Fruit fly (Drosophila melanogaster) whole organism, embryonic: ENCODE results near the gene CG11980.

Experiments used
- ATbp ChIP-seq: fragments of 200-800 bp; sonication (Bioruptor generic); optimal IDR thresholded peaks from 2 replicates; lab custom pipeline; 2017; ENCODE audit warnings: missing biosample characterization, mild to moderate bottlenecking, missing genetic modification characterization, missing genetic modification reagents
- Awh ChIP-seq: fragments of 200-800 bp; sonication (Bioruptor generic); IDR thresholded peaks from 2 replicates; pipeline ENCODE4, ENCODE4 v1.3.6; 2022; ENCODE audit warnings: missing biosample characterization, missing genetic modification characterization
- B-H2 ChIP-seq: fragments of 200-800 bp; sonication (Bioruptor generic); optimal IDR thresholded peaks from 2 replicates; lab custom pipeline; 2018; ENCODE audit warnings: missing biosample characterization, mild to moderate bottlenecking, missing genetic modification characterization
- Blimp-1 ChIP-seq: fragments of 200-800 bp; sonication (Bioruptor generic); optimal IDR thresholded peaks from 3 replicates; lab custom pipeline; 2018; ENCODE audit warnings: missing biosample characterization, missing genetic modification characterization, mild to moderate bottlenecking, moderate library complexity, missing genetic modification reagents
- Bteb2 ChIP-seq: fragments of 200-800 bp; sonication (Bioruptor generic); optimal IDR thresholded peaks from 2 replicates; lab custom pipeline; 2016; ENCODE audit warnings: missing biosample characterization, missing genetic modification characterization
- CG10462 ChIP-seq: fragments of 200-800 bp; sonication (Bioruptor generic); optimal IDR thresholded peaks from 2 replicates; lab custom pipeline; 2016; ENCODE audit warnings: missing biosample characterization, missing genetic modification characterization
- CG11093 ChIP-seq: fragments of 200-800 bp; sonication (Bioruptor generic); IDR thresholded peaks from 3 replicates; pipeline ENCODE4 v1.3.6; 2022; ENCODE audit warnings: missing biosample characterization, missing genetic modification characterization
- CG14710 ChIP-seq: fragments of 200-800 bp; sonication (Bioruptor generic); optimal IDR thresholded peaks from 3 replicates; lab custom pipeline; 2019; ENCODE audit warnings: missing biosample characterization, mild to moderate bottlenecking, missing genetic modification characterization, moderate library complexity
- CG15514 ChIP-seq: fragments of 200-800 bp; sonication (Bioruptor generic); optimal IDR thresholded peaks from 3 replicates; lab custom pipeline; 2017; ENCODE audit warnings: missing biosample characterization, missing genetic modification characterization, mild to moderate bottlenecking, moderate library complexity, missing genetic modification reagents
- CG3847 ChIP-seq: fragments of 200-800 bp; sonication (Bioruptor generic); IDR thresholded peaks from 2 replicates; pipeline ENCODE4 v1.3.6; 2022; ENCODE audit warnings: missing biosample characterization, missing genetic modification characterization
- CG42726 ChIP-seq: fragments of 200-800 bp; sonication (Bioruptor generic); IDR thresholded peaks from 2 replicates; pipeline ENCODE4 v1.3.6; 2022; ENCODE audit warnings: missing biosample characterization, missing genetic modification characterization; ENCODE audit not compliant: partially characterized antibody
- CG4820 ChIP-seq: fragments of 200-800 bp; sonication (Bioruptor generic); optimal IDR thresholded peaks from 3 replicates; lab custom pipeline; 2016; ENCODE audit warnings: missing biosample characterization, missing genetic modification characterization
- CG5245 ChIP-seq: fragments of 200-800 bp; sonication (Bioruptor generic); optimal IDR thresholded peaks from 3 replicates; lab custom pipeline; 2016; ENCODE audit warnings: missing biosample characterization, missing genetic modification characterization
- CG6254 ChIP-seq: fragments of 200-800 bp; sonication (Bioruptor generic); optimal IDR thresholded peaks from 3 replicates; lab custom pipeline; 2017; ENCODE audit warnings: mild to moderate bottlenecking, missing biosample characterization, missing genetic modification reagents, missing genetic modification characterization
- CG8359 ChIP-seq: fragments of 200-800 bp; sonication (Bioruptor generic); optimal IDR thresholded peaks from 2 replicates; lab custom pipeline; 2017; ENCODE audit warnings: missing biosample characterization, mild to moderate bottlenecking, missing genetic modification characterization, borderline replicate concordance
- CG8765 ChIP-seq: fragments of 200-800 bp; sonication (Bioruptor generic); IDR thresholded peaks from 2 replicates; pipeline ENCODE4 v1.3.6; 2022; ENCODE audit warnings: missing biosample characterization, missing genetic modification characterization
- CHES-1-like ChIP-seq: fragments of 200-800 bp; sonication (Bioruptor generic); optimal IDR thresholded peaks from 2 replicates; lab custom pipeline; 2016; ENCODE audit warnings: missing biosample characterization, missing genetic modification characterization
- CoRest ChIP-seq: fragments of 200-800 bp; sonication (Bioruptor generic); optimal IDR thresholded peaks from 3 replicates; lab custom pipeline; 2018; ENCODE audit warnings: missing biosample characterization, mild to moderate bottlenecking, missing genetic modification characterization, moderate library complexity
- Dp ChIP-seq: fragments of 200-800 bp; sonication (Bioruptor generic); optimal IDR thresholded peaks from 2 replicates; lab custom pipeline; 2018; ENCODE audit warnings: missing biosample characterization, mild to moderate bottlenecking, missing genetic modification characterization, moderate library complexity
- ERR ChIP-seq: fragments of 200-800 bp; sonication (Bioruptor generic); optimal IDR thresholded peaks from 2 replicates; lab custom pipeline; 2016; ENCODE audit warnings: missing biosample characterization, missing genetic modification characterization
- H15 ChIP-seq: fragments of 200-800 bp; sonication (Bioruptor generic); IDR thresholded peaks from 3 replicates; pipeline ENCODE4 v1.3.6; 2022; ENCODE audit warnings: missing biosample characterization, missing genetic modification characterization
- Lhr ChIP-seq: fragments of 200-800 bp; sonication (Bioruptor generic); optimal IDR thresholded peaks from 3 replicates; lab custom pipeline; 2017; ENCODE audit warnings: mild to moderate bottlenecking, missing biosample characterization, missing genetic modification reagents, missing genetic modification characterization
- Med ChIP-seq: fragments of 200-800 bp; sonication (Bioruptor generic); peaks from one replicate; lab custom pipeline; 2016; ENCODE audit warnings: missing biosample characterization, missing genetic modification characterization, mild to moderate bottlenecking, inconsistent platforms, moderate library complexity
- Mes4 ChIP-seq: fragments of 200-800 bp; sonication (Bioruptor generic); optimal IDR thresholded peaks from 2 replicates; lab custom pipeline; 2016; ENCODE audit warnings: missing biosample characterization, missing genetic modification characterization
- NC2α ChIP-seq: fragments of 200-800 bp; sonication (Bioruptor generic); optimal IDR thresholded peaks from 2 replicates; lab custom pipeline; 2016; ENCODE audit warnings: missing biosample characterization, missing genetic modification characterization
- Nf-YB ChIP-seq: fragments of 200-800 bp; sonication (Bioruptor generic); optimal IDR thresholded peaks from 3 replicates; lab custom pipeline; 2019; ENCODE audit warnings: missing biosample characterization, mild to moderate bottlenecking, missing genetic modification characterization, moderate library complexity
- Oaz ChIP-seq: fragments of 200-800 bp; sonication (Bioruptor generic); IDR thresholded peaks from 2 replicates; pipeline ENCODE4 v1.3.6; 2022; ENCODE audit warnings: missing biosample characterization, missing genetic modification characterization
- Ravus ChIP-seq: fragments of 200-800 bp; sonication (Bioruptor generic); IDR thresholded peaks from 2 replicates; pipeline ENCODE4 v1.3.6; 2022; ENCODE audit warnings: missing biosample characterization, missing genetic modification characterization
- Sin3A ChIP-seq: fragments of >200 bp; optimal IDR thresholded peaks from 2 replicates; lab custom pipeline; 2018
- Sox100B ChIP-seq: fragments of 200-800 bp; sonication (Bioruptor generic); optimal IDR thresholded peaks from 3 replicates; lab custom pipeline; 2018; ENCODE audit warnings: missing biosample characterization, mild to moderate bottlenecking, missing genetic modification characterization
- Sry-δ ChIP-seq: fragments of 200-800 bp; sonication (Bioruptor generic); optimal IDR thresholded peaks from 2 replicates; lab custom pipeline; 2016; ENCODE audit warnings: missing biosample characterization, missing genetic modification characterization
- bigmax ChIP-seq: fragments of 200-800 bp; sonication (Bioruptor generic); optimal IDR thresholded peaks from 2 replicates; lab custom pipeline; 2018; ENCODE audit warnings: missing biosample characterization, mild to moderate bottlenecking, missing genetic modification characterization
- chm ChIP-seq: fragments of 200-800 bp; sonication (Bioruptor generic); IDR thresholded peaks from 2 replicates; pipeline ENCODE4 v1.3.6; 2022; ENCODE audit warnings: missing biosample characterization, missing genetic modification characterization
- dimm ChIP-seq: fragments of 200-800 bp; sonication (Bioruptor generic); IDR thresholded peaks from 2 replicates; pipeline ENCODE4 v1.3.6; 2022; ENCODE audit warnings: missing biosample characterization, missing genetic modification characterization
- esg ChIP-seq: fragments of 200-800 bp; sonication (Bioruptor generic); conservative IDR thresholded peaks from 2 replicates; pipeline ENCODE4 v1.3.6; 2022; ENCODE audit warnings: missing biosample characterization, missing genetic modification characterization
- gcm ChIP-seq: fragments of 200-800 bp; sonication (Bioruptor generic); optimal IDR thresholded peaks from 2 replicates; lab custom pipeline; 2019; ENCODE audit warnings: missing biosample characterization, mild to moderate bottlenecking, missing genetic modification characterization, moderate library complexity
- gcm2 ChIP-seq: fragments of 200-800 bp; sonication (Bioruptor generic); optimal IDR thresholded peaks from 2 replicates; lab custom pipeline; 2016; ENCODE audit warnings: missing biosample characterization, missing genetic modification characterization
- gro ChIP-seq: fragments of 200-800 bp; sonication (Bioruptor generic); optimal IDR thresholded peaks from 2 replicates; lab custom pipeline; 2016; ENCODE audit warnings: missing biosample characterization, missing genetic modification characterization
- inv ChIP-seq: fragments of 200-800 bp; sonication (Bioruptor generic); IDR thresholded peaks from 2 replicates; pipeline ENCODE4 v1.3.6; 2022; ENCODE audit warnings: missing biosample characterization, missing genetic modification characterization; ENCODE audit not compliant: partially characterized antibody
- lola ChIP-seq, 3 experiments: fragments of >200 bp in 2 of 3; fragments of 200-800 bp in 1 of 3; sonication (Bioruptor generic) in 1 of 3; optimal IDR thresholded peaks; 2 replicates each; lab custom pipeline; 2017 to 2019; ENCODE audit warnings: missing biosample characterization in 3 of 3, missing genetic modification characterization in 3 of 3, mild to moderate bottlenecking in 1 of 3, moderate library complexity in 1 of 3
- nom ChIP-seq: fragments of 200-800 bp; sonication (Bioruptor generic); optimal IDR thresholded peaks from 2 replicates; lab custom pipeline; 2017; ENCODE audit warnings: missing biosample characterization, missing genetic modification characterization, mild to moderate bottlenecking, moderate library complexity, missing genetic modification reagents
- otp ChIP-seq: fragments of 200-800 bp; sonication (Bioruptor generic); IDR thresholded peaks from 3 replicates; pipeline ENCODE4, ENCODE4 v1.3.6; 2022; ENCODE audit warnings: missing biosample characterization, missing genetic modification characterization
- pzg ChIP-seq: fragments of 200-800 bp; sonication (Bioruptor generic); optimal IDR thresholded peaks from 3 replicates; lab custom pipeline; 2018; ENCODE audit warnings: missing biosample characterization, mild to moderate bottlenecking, missing genetic modification characterization, moderate library complexity
- row ChIP-seq: fragments of 200-800 bp; sonication (Bioruptor generic); IDR thresholded peaks from 3 replicates; pipeline ENCODE4 v1.3.6; 2022; ENCODE audit warnings: missing biosample characterization, missing genetic modification characterization
- sd ChIP-seq: fragments of 200-800 bp; sonication (Bioruptor generic); optimal IDR thresholded peaks from 3 replicates; lab custom pipeline; 2018; ENCODE audit warnings: missing biosample characterization, mild to moderate bottlenecking, missing genetic modification characterization, moderate library complexity
- sima ChIP-seq: fragments of 200-800 bp; sonication (Bioruptor generic); optimal IDR thresholded peaks from 2 replicates; lab custom pipeline; 2016; ENCODE audit warnings: missing biosample characterization, missing genetic modification characterization
- slp2 ChIP-seq: fragments of 200-800 bp; sonication (Bioruptor generic); optimal IDR thresholded peaks from 2 replicates; lab custom pipeline; 2016; ENCODE audit warnings: missing biosample characterization, missing genetic modification characterization
- sug ChIP-seq: fragments of 200-800 bp; optimal IDR thresholded peaks from 2 replicates; lab custom pipeline; 2019; ENCODE audit warnings: missing biosample characterization, mild to moderate bottlenecking, missing genetic modification characterization, moderate library complexity
- toy ChIP-seq: fragments of 200-800 bp; sonication (Bioruptor generic); IDR thresholded peaks from 2 replicates; pipeline ENCODE4 v1.3.6; 2022; ENCODE audit warnings: missing biosample characterization, missing genetic modification characterization
- twi ChIP-seq: fragments of 200-800 bp; optimal IDR thresholded peaks from 2 replicates; lab custom pipeline; 2019; ENCODE audit warnings: missing biosample characterization, mild to moderate bottlenecking, missing genetic modification characterization, moderate library complexity

CG11980 gene

dm6 chr3R:9050519-9051119 lies 46.8 kb downstream of the CG11980 start, which contains the start of gene Nmdmc (continued):
- TF ChIP-seq CG4820 (no peak), nom (GFP tag; lab: Kevin White, UChicago) (peak; percentile 40), otp (GFP tag; lab: Robert Waterston, UW) (no peak), Dp (GFP tag; lab: Kevin White, UChicago) (peak; percentile 91), CG10462 (GFP tag; lab: Kevin White, UChicago) (no peak), Sox100B (GFP tag; lab: Kevin White, UChicago) (no peak), Blimp-1 (peak; percentile 50), CG3847 (no peak), NC2α (GFP tag; lab: Kevin White, UChicago) (no peak), Sry-δ (GFP tag; lab: Kevin White, UChicago) (peak; percentile 29), chm (no peak), Nf-YB (GFP tag; lab: Kevin White, UChicago) (no peak), pzg (GFP tag; lab: Kevin White, UChicago) (peak; percentile 78), CG8765 (GFP tag; lab: Robert Waterston, UW) (no peak), gcm2 (no peak), Ravus (GFP tag; lab: Robert Waterston, UW) (no peak), lola (GFP tag; optimal IDR thresholded peaks at IDR 0.05; lab: Kevin White, UChicago) (no peak), CG6254 (GFP tag; lab: Kevin White, UChicago) (no peak), H15 (GFP tag; lab: Robert Waterston, UW) (no peak), twi (no peak), Oaz (GFP tag; lab: Robert Waterston, UW) (no peak), B-H2 (no peak), CG5245 (GFP tag; lab: Kevin White, UChicago) (no peak), CoRest (peak; percentile 29), esg (GFP tag; lab: Robert Waterston, UW) (no peak), Sin3A (peak; percentile 77), CG8359 (no peak), gro (GFP tag; lab: Kevin White, UChicago) (peak; percentile 16), sd (tag; lab: Kevin White, UChicago) (peak; percentile 11), sima (no peak), Bteb2 (no peak), toy (no peak), dimm (GFP tag; lab: Robert Waterston, UW) (no peak), CHES-1-like (no peak), Mes4 (GFP tag; lab: Kevin White, UChicago) (no peak), Lhr (GFP tag; lab: Kevin White, UChicago) (peak; percentile 60), ERR (GFP tag; lab: Kevin White, UChicago) (no peak), CG15514 (GFP tag; lab: Kevin White, UChicago) (peak; percentile 69), gcm (no peak), sug (tag; lab: Kevin White, UChicago) (peak; percentile 38), CG14710 (peak; percentile 80), CG11093 (GFP tag; lab: Robert Waterston, UW) (no peak), bigmax (GFP tag; lab: Kevin White, UChicago) (no peak), inv (no peak), row (GFP tag; lab: Robert Waterston, UW) (no peak), CG42726 (GFP tag; lab: Robert Waterston, UW) (no peak), ATbp (no peak), slp2 (GFP tag; lab: Kevin White, UChicago) (no peak), Awh (GFP tag; lab: Robert Waterston, UW) (no peak), Med (GFP tag; lab: Kevin White, UChicago) (no peak)
